Worm (Caenorhabditis elegans): ENCODE data around the gene F48E3.6.

DNA sequence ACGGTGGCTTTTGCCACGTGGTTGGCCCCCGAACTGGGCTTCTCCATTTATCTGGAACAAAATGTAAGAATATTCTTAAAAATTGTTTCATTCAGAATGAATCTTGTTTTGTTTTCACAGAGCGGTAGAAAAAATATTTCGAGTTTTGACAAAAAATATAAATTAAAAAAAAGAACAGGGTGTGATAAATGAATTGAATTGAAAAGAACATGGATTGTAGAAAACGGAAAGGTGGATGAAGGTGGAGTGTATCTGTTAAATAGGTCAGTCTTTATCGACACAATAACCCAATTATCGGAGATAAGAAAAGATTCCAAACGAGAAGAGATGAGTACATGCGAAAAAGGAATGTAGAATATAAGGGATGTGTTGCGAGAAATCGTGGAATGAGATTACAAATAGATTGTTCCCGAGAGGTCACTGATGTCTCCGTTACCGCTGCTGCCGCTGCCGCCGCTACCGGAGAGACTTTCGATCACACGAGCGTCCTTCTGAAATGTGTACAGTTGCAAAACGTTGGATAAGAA is 35.1 kb upstream of the F48E3.6 start, which contains the start of gene dpy-7:
- TF ChIP-seq him-1 (tag; optimal IDR thresholded peaks at IDR 0.05) (no peak), dao-5 (tag; optimal IDR thresholded peaks at IDR 0.05) (no peak), W03F9.2 (tag; optimal IDR thresholded peaks at IDR 0.05) (no peak)
